Worm (Caenorhabditis elegans): ENCODE data around the gene C53C7.3.

DNA sequence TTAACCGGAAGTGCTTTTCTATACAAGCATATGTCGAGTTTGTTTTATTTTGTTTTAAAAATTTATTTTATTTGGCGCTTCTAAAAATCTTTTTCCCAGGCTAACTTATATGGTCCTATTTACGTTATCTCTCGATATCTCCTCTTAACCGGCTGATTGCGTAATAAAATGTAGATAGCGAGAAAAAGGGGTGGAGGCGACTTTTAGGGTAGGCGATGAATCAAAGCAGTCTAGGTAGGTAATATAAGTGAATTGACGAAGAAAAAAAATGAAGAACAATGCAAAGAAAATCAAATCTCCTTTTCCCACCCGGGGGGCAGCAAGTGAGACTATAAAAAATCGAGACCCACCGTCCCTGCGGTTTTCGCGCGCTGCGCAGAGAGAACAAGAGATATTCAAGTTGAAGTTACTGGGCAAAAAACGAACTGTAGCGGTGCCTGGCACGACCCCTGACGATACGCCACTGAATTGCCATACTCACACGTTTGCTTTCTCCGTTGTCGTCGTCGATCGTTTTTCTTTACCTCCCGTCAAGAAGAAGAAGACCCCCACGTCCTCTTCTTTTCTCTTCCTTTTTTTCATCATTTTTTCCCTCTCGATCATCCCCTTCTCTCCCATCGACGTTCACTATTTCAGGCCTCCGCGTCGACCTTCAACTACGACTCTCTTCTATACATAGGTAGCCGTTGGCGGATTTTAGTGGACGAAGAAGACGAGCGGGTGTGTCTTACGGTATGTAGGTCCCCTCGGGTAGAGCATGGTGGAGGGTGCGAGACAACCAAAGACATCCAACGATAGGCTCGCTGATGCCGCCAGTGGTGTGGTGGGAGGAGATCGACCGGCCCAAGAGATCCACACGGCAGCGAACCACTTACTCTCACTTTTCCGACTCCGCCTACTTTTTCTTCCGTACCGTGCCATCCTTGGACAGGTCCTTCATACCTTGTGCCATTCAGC is 40.2 kb upstream of the C53C7.3 start, which contains the start of gene nhr-25:
- TF ChIP-seq him-1 (tag; optimal IDR thresholded peaks at IDR 0.05) (no peak), W03F9.2 (tag; optimal IDR thresholded peaks at IDR 0.05) (no peak)

Data from whole organism, L4/young adult.